Fruit fly (Drosophila melanogaster): Measurements from ENCODE around the gene spir.

Gene spir

DNA sequence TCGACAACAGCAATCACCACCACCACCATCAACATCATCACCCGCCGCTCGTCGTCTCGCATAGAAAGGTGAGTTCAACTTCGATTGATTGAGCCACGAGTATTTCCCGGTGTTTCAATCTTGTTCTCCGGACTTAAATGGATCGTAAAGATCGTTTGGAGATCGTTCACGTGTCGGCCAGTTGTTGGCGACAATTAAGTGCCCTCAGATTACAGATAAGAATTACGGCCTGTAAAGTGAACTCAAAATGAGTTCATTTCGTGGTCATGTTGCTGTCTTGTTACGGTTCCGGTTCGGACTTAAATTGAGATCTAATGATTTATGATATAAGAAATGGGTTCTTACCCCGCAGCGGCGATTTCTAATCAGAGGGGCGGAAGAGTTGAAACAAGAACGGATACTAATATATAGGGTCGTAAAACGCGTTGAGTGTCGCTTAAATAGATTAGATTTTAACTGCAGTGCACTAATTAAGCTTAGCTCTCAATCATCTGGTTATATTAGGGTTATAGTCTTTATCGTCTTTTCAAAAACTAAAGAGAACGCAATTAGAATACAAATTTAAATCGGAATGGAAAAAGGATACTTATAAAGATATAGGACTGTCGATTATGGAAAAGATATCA is 11.1 kb downstream of the spir start:
- peak; percentile 31 for TF ChIP-seq run (tag; optimal IDR thresholded peaks at IDR 0.05)
- no peak for TF ChIP-seq CG6654 (GFP tag; optimal IDR thresholded peaks at IDR 0.05)
- TF ChIP-seq exex (tag; optimal IDR thresholded peaks at IDR 0.05): peak; percentile 29
- no peak for TF ChIP-seq Atf6 (GFP tag; IDR thresholded peaks at IDR 0.05)
- no peak for TF ChIP-seq CG31388 (GFP tag; optimal IDR thresholded peaks at IDR 0.05)
- TF ChIP-seq CG14860 (GFP tag; IDR thresholded peaks at IDR 0.05; ENCODE audit: partially characterized antibody): no peak
- TF ChIP-seq Vsx1 (GFP tag; optimal IDR thresholded peaks at IDR 0.05): peak; percentile 61
- peak; percentile 75 for TF ChIP-seq CG15601 (tag; optimal IDR thresholded peaks at IDR 0.05)
- peak in 1 of 2 experiments; percentile 1 for TF ChIP-seq Pdp1 (GFP tag; optimal IDR thresholded peaks at IDR 0.05)
- no peak for TF ChIP-seq onecut (GFP tag; IDR thresholded peaks at IDR 0.05)
- TF ChIP-seq CG4328 (GFP tag; optimal IDR thresholded peaks at IDR 0.05): no peak
- TF ChIP-seq grn (GFP tag; optimal IDR thresholded peaks at IDR 0.05): peak; percentile 94
- TF ChIP-seq Hr78 (GFP tag; optimal IDR thresholded peaks at IDR 0.05): peak in 1 of 2 experiments; percentile 51
- TF ChIP-seq Taf1 (GFP tag; IDR thresholded peaks at IDR 0.05): no peak
- peak; percentile 2 for TF ChIP-seq CG15269 (tag; optimal IDR thresholded peaks at IDR 0.05)
- no peak for TF ChIP-seq lab (GFP tag; optimal IDR thresholded peaks at IDR 0.05)
- 0 out of 2 replicates have a peak, but pooled peaks have one; percentile 10 for TF ChIP-seq Awh (GFP tag; IDR thresholded peaks at IDR 0.05)

DNA sequence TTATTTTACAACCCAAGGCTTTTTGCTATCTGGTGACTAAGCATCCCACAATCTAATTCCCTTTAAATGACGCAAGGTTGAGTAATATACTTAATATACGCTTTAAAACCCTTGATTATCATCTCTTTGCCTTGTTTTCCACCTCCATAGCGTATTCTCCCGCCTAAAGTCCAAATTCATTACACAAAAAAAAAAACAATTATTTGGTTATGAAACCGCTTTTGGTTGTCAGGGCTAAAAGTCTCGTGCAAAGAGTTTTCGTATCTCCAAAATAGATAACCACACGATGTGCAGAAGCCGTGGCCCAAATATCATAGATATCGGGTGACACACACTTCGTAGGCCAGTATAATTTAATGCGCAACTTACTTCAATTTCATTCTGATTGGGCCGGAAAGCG is 14.4 kb downstream of the spir start:
- peak; percentile 57 for TF ChIP-seq mirr (GFP tag; optimal IDR thresholded peaks at IDR 0.05)
- TF ChIP-seq kni (GFP tag; optimal IDR thresholded peaks at IDR 0.05): no peak
- TF ChIP-seq exex (tag; optimal IDR thresholded peaks at IDR 0.05): peak; percentile 50
- peak in 1 of 2 experiments; percentile 38 for TF ChIP-seq Pdp1 (GFP tag; optimal IDR thresholded peaks at IDR 0.05)
- TF ChIP-seq CG17829 (tag; optimal IDR thresholded peaks at IDR 0.05): no peak
- no peak for TF ChIP-seq CG5180 (GFP tag; optimal IDR thresholded peaks at IDR 0.05)
- TF ChIP-seq h (optimal IDR thresholded peaks at IDR 0.05): no peak
- no peak for TF ChIP-seq NC2β (GFP tag; optimal IDR thresholded peaks at IDR 0.05)
- TF ChIP-seq cwo (GFP tag; optimal IDR thresholded peaks at IDR 0.05): peak; percentile 73

- peak; percentile 60; the same call in 1 of the 2 replicates for TF ChIP-seq gsb (GFP tag; IDR thresholded peaks at IDR 0.05)
- 0 out of 3 replicates have a peak, but pooled peaks have one; percentile 29 for TF ChIP-seq sr (GFP tag; IDR thresholded peaks at IDR 0.05)
- peak; percentile 29 for TF ChIP-seq oc (tag; optimal IDR thresholded peaks at IDR 0.05)
- TF ChIP-seq Ets97D (GFP tag; optimal IDR thresholded peaks at IDR 0.05): peak; percentile 49
- TF ChIP-seq E2f1 (GFP tag; IDR thresholded peaks at IDR 0.05): peak; percentile 90
- TF ChIP-seq grn (GFP tag; optimal IDR thresholded peaks at IDR 0.05): no peak
- peak; percentile 23 for TF ChIP-seq CG13123 (GFP tag; optimal IDR thresholded peaks at IDR 0.05)
- peak; percentile 57; the same call in 1 of the 3 replicates for TF ChIP-seq ken (GFP tag; IDR thresholded peaks at IDR 0.05)
- no peak for TF ChIP-seq gfzf (GFP tag; optimal IDR thresholded peaks at IDR 0.05)
- TF ChIP-seq CG11093 (GFP tag; IDR thresholded peaks at IDR 0.05): peak; percentile 85
- TF ChIP-seq D19B (GFP tag; optimal IDR thresholded peaks at IDR 0.05): peak; percentile 39
- TF ChIP-seq Med (GFP tag): peak; percentile 96
- peak; percentile 85 for TF ChIP-seq lab (GFP tag; optimal IDR thresholded peaks at IDR 0.05)
- TF ChIP-seq BtbVII (GFP tag; optimal IDR thresholded peaks at IDR 0.05): peak; percentile 55
- no peak for TF ChIP-seq Bteb2 (GFP tag; optimal IDR thresholded peaks at IDR 0.05)
- peak; percentile 79 for TF ChIP-seq CG1792 (GFP tag; optimal IDR thresholded peaks at IDR 0.05)
- no peak for TF ChIP-seq Bdp1 (GFP tag; optimal IDR thresholded peaks at IDR 0.05)
- TF ChIP-seq zfh1 (GFP tag; IDR thresholded peaks at IDR 0.05): 0 out of 3 replicates have a peak, but pooled peaks have one; percentile 22
- TF ChIP-seq Rfx (GFP tag; IDR thresholded peaks at IDR 0.05): peak; percentile 90
- peak; percentile 57 for TF ChIP-seq Camta (GFP tag; optimal IDR thresholded peaks at IDR 0.05)
- TF ChIP-seq CG14710 (tag; optimal IDR thresholded peaks at IDR 0.05): peak; percentile 77
- TF ChIP-seq CG1024 (GFP tag; IDR thresholded peaks at IDR 0.05): peak; percentile 34; the same call in 1 of the 2 replicates
- peak; percentile 48 for TF ChIP-seq repo (GFP tag; optimal IDR thresholded peaks at IDR 0.05)
- TF ChIP-seq CG8281 (tag; optimal IDR thresholded peaks at IDR 0.05): peak; percentile 32
- no peak for TF ChIP-seq wor (GFP tag; IDR thresholded peaks at IDR 0.05)
These were observed 15.3 kb downstream of the spir start for dm6 chr2L:20326317-20326716.

Measured in whole organism, embryonic.